Worm (Caenorhabditis elegans) whole organism, late embryonic: Measurements from ENCODE around the gene erl-1.

Source experiments
- C08G9.2 ChIP-seq: sonication (generic microtip); optimal IDR thresholded peaks from 2 replicates; lab custom pipeline; 2016; ENCODE audit warnings: mild to moderate bottlenecking, missing genetic modification characterization, moderate library complexity, missing compliant biosample characterization
- C38D4.7 ChIP-seq: fragments of 200-800 bp; sonication (Bioruptor generic); optimal IDR thresholded peaks from 2 replicates; lab custom pipeline; 2018; ENCODE audit warnings: mild to moderate bottlenecking, missing genetic modification characterization, moderate library complexity, missing compliant biosample characterization
- F13H6.1 ChIP-seq: sonication (generic microtip); optimal IDR thresholded peaks from 2 replicates; lab custom pipeline; 2016; ENCODE audit warnings: missing genetic modification characterization, missing compliant biosample characterization
- K02D7.2 ChIP-seq: sonication (generic microtip); optimal IDR thresholded peaks from 2 replicates; lab custom pipeline; 2017; ENCODE audit warnings: mild to moderate bottlenecking, missing genetic modification characterization, missing compliant biosample characterization
- K09A11.1 ChIP-seq: sonication (generic microtip); optimal IDR thresholded peaks from 2 replicates; lab custom pipeline; 2017; ENCODE audit warnings: antibody characterized with exemption, mild to moderate bottlenecking, missing genetic modification characterization, missing compliant biosample characterization; ENCODE audit not compliant: insufficient read depth
- T23F11.4 ChIP-seq: fragments of 200-800 bp; sonication (Bioruptor generic); optimal IDR thresholded peaks from 2 replicates; lab custom pipeline; 2018; ENCODE audit warnings: mild to moderate bottlenecking, missing genetic modification characterization, missing compliant biosample characterization
- ahr-1 ChIP-seq: sonication (generic microtip); optimal IDR thresholded peaks from 2 replicates; lab custom pipeline; 2016; ENCODE audit warnings: missing genetic modification characterization, missing compliant biosample characterization
- ama-1 ChIP-seq: fragments of 150-350 bp; optimal IDR thresholded peaks from 2 replicates; lab custom pipeline; 2014
- ceh-14 ChIP-seq: sonication (generic microtip); optimal IDR thresholded peaks from 2 replicates; lab custom pipeline; 2016; ENCODE audit warnings: missing genotype, missing genetic modification characterization, missing compliant biosample characterization
- ceh-18 ChIP-seq: sonication (generic microtip); optimal IDR thresholded peaks from 2 replicates; lab custom pipeline; 2016; ENCODE audit warnings: missing genetic modification characterization, missing compliant biosample characterization
- ceh-19 ChIP-seq: fragments of 200-800 bp; sonication (Bioruptor generic); optimal IDR thresholded peaks from 2 replicates; lab custom pipeline; 2018; ENCODE audit warnings: mild to moderate bottlenecking, missing genetic modification characterization, missing compliant biosample characterization
- ceh-24 ChIP-seq: sonication (generic microtip); optimal IDR thresholded peaks from 2 replicates; lab custom pipeline; 2016; ENCODE audit warnings: mild to moderate bottlenecking, missing genetic modification characterization, missing compliant biosample characterization
- ceh-34 ChIP-seq: sonication (generic microtip); optimal IDR thresholded peaks from 2 replicates; lab custom pipeline; 2016; ENCODE audit warnings: mild to moderate bottlenecking, missing genetic modification characterization, missing compliant biosample characterization
- ceh-6 ChIP-seq: fragments of 200-800 bp; sonication (Bioruptor generic); optimal IDR thresholded peaks from 2 replicates; lab custom pipeline; 2018; ENCODE audit warnings: mild to moderate bottlenecking, missing genetic modification characterization, missing compliant biosample characterization
- dve-1 ChIP-seq: sonication (generic microtip); optimal IDR thresholded peaks from 2 replicates; lab custom pipeline; 2017; ENCODE audit warnings: antibody characterized with exemption, mild to moderate bottlenecking, missing genetic modification characterization, missing compliant biosample characterization
- elt-2 ChIP-seq: sonication (generic microtip); optimal IDR thresholded peaks from 2 replicates; lab custom pipeline; 2016; ENCODE audit warnings: missing genetic modification reagents, missing genetic modification characterization, missing compliant biosample characterization
- elt-4 ChIP-seq: sonication (generic microtip); optimal IDR thresholded peaks from 2 replicates; lab custom pipeline; 2016; ENCODE audit warnings: missing genetic modification characterization, missing compliant biosample characterization
- ets-4 ChIP-seq: sonication (generic microtip); optimal IDR thresholded peaks from 2 replicates; lab custom pipeline; 2016; ENCODE audit warnings: missing genetic modification characterization, missing compliant biosample characterization
- eyg-1 ChIP-seq: sonication (generic microtip); optimal IDR thresholded peaks from 2 replicates; lab custom pipeline; 2016; ENCODE audit warnings: missing genotype, missing genetic modification characterization, missing compliant biosample characterization
- hlh-15 ChIP-seq: sonication (generic microtip); optimal IDR thresholded peaks from 2 replicates; lab custom pipeline; 2016; ENCODE audit warnings: missing genetic modification characterization, missing compliant biosample characterization
- hlh-30 ChIP-seq: sonication (generic microtip); optimal IDR thresholded peaks from 2 replicates; lab custom pipeline; 2017; ENCODE audit warnings: antibody characterized with exemption, missing genetic modification characterization, missing compliant biosample characterization; ENCODE audit not compliant: insufficient read depth
- hlh-6 ChIP-seq: sonication (generic microtip); optimal IDR thresholded peaks from 2 replicates; lab custom pipeline; 2016; ENCODE audit warnings: missing genotype, missing genetic modification characterization, missing compliant biosample characterization
- lim-6 ChIP-seq: sonication (generic microtip); optimal IDR thresholded peaks from 2 replicates; lab custom pipeline; 2016; ENCODE audit warnings: missing genetic modification characterization, missing compliant biosample characterization
- lin-11 ChIP-seq: fragments of 200-800 bp; sonication (Bioruptor generic); optimal IDR thresholded peaks from 2 replicates; lab custom pipeline; 2018; ENCODE audit warnings: mild to moderate bottlenecking, missing genetic modification characterization, missing compliant biosample characterization
- madf-2 ChIP-seq: sonication (generic microtip); optimal IDR thresholded peaks from 2 replicates; lab custom pipeline; 2017; ENCODE audit warnings: missing genetic modification characterization, missing compliant biosample characterization
- nfya-1 ChIP-seq: sonication (generic microtip); optimal IDR thresholded peaks from 2 replicates; lab custom pipeline; 2017; ENCODE audit warnings: missing genetic modification characterization, mild to moderate bottlenecking, missing compliant biosample characterization, antibody characterized with exemption, moderate library complexity
- odd-2 ChIP-seq: sonication (generic microtip); optimal IDR thresholded peaks from 2 replicates; lab custom pipeline; 2017; ENCODE audit warnings: antibody characterized with exemption, mild to moderate bottlenecking, missing genetic modification characterization, missing compliant biosample characterization
- pax-1 ChIP-seq: fragments of 150-350 bp; optimal IDR thresholded peaks from 2 replicates; lab custom pipeline; 2014; ENCODE audit warnings: missing biosample characterization, missing genetic modification characterization
- pha-2 ChIP-seq: sonication (generic microtip); optimal IDR thresholded peaks from 2 replicates; lab custom pipeline; 2017; ENCODE audit warnings: mild to moderate bottlenecking, missing genetic modification characterization, missing compliant biosample characterization
- pha-4 ChIP-seq: fragments of 150-350 bp; optimal IDR thresholded peaks from 2 replicates; lab custom pipeline; 2018; ENCODE audit warnings: missing biosample characterization, missing genetic modification reagents, missing genetic modification characterization
- pros-1 ChIP-seq: fragments of 150-350 bp; optimal IDR thresholded peaks from 2 replicates; lab custom pipeline; 2014; ENCODE audit warnings: missing biosample characterization, missing genetic modification reagents, missing genetic modification characterization
- rnt-1 ChIP-seq: sonication (generic microtip); optimal IDR thresholded peaks from 2 replicates; lab custom pipeline; 2016; ENCODE audit warnings: missing genetic modification characterization, missing compliant biosample characterization
- sdc-2 ChIP-seq: sonication (generic microtip); optimal IDR thresholded peaks from 2 replicates; lab custom pipeline; 2016; ENCODE audit warnings: missing genotype, missing genetic modification characterization, missing compliant biosample characterization
- sox-2 ChIP-seq: fragments of 200-800 bp; sonication (Bioruptor generic); IDR thresholded peaks from 2 replicates; pipeline ENCODE4 v1.3.6; 2022; ENCODE audit warnings: missing genetic modification reagents, missing genetic modification characterization, missing compliant biosample characterization
- syd-9 ChIP-seq: sonication (generic microtip); optimal IDR thresholded peaks from 2 replicates; lab custom pipeline; 2016; ENCODE audit warnings: mild to moderate bottlenecking, missing genetic modification characterization, moderate library complexity, missing compliant biosample characterization
- tbx-2 ChIP-seq: sonication (generic microtip); optimal IDR thresholded peaks from 2 replicates; lab custom pipeline; 2016; ENCODE audit warnings: missing genetic modification characterization, missing compliant biosample characterization
- tbx-7 ChIP-seq: sonication (generic microtip); optimal IDR thresholded peaks from 2 replicates; lab custom pipeline; 2016; ENCODE audit warnings: missing genotype, missing genetic modification characterization, missing compliant biosample characterization
- ttx-3 ChIP-seq: sonication (generic microtip); optimal IDR thresholded peaks from 2 replicates; lab custom pipeline; 2016; ENCODE audit warnings: missing genetic modification reagents, missing genetic modification characterization, missing compliant biosample characterization
- unc-42 ChIP-seq: sonication (generic microtip); optimal IDR thresholded peaks from 2 replicates; lab custom pipeline; 2016; ENCODE audit warnings: missing genotype, missing genetic modification characterization, missing compliant biosample characterization
- unc-86 ChIP-seq: sonication (generic microtip); optimal IDR thresholded peaks from 2 replicates; lab custom pipeline; 2016; ENCODE audit warnings: missing genetic modification characterization, missing compliant biosample characterization
- ztf-16 ChIP-seq: sonication (generic microtip); optimal IDR thresholded peaks from 2 replicates; lab custom pipeline; 2017; ENCODE audit warnings: missing genetic modification characterization, missing compliant biosample characterization

erl-1 gene

DNA sequence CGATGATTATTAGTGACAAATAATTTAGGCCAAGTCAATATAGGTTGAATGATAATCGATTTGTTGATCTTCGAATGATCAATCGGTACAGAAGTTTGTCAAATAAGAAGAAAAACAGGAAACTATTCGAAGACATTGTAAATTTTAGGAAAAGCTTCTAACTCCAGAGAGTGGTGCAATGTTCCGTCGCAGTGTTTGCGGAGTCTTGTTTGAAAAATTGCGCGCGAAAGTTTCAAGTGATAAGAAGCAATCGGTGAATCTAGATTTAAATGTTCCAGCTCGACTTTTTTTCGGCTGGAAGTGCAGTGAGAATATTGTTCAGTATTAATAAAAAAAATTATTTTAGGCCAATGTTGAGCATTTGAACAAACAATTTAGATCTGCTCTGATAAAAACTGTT lies 47.0 kb downstream of the erl-1 start:
- no peak for TF ChIP-seq hlh-30 (tag; lab: Kevin White, UChicago)
- no peak for TF ChIP-seq elt-4 (tag; lab: Kevin White, UChicago)

DNA sequence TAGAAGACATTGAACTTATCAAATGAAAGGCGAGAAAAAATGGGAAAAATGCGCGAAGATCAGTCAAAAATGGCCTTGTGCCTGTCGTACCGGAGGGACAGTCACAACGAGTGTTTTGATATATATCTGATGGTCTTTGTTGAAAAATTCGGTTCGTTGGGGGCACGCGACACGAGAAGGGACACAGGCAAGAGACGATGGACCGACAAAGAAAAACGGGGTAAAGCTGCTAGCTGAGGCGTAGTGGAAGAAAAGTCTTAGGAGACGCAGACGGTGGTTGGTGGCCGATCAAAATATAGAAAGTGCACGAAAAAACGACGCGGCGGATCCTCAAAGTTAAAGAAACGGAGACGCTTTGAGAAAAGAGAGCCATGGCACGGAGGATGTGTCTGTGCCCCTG lies 47.5 kb downstream of the erl-1 start:
- TF ChIP-seq pax-1 (no peak), ceh-24 (no peak), pha-2 (no peak), ztf-16 (tag; lab: Kevin White, UChicago) (no peak), madf-2 (tag; lab: Kevin White, UChicago) (no peak), tbx-2 (tag; lab: Kevin White, UChicago) (peak; percentile 21), dve-1 (tag; lab: Kevin White, UChicago) (no peak), eyg-1 (tag; lab: Kevin White, UChicago) (no peak), ama-1 (lab: Kevin White, UChicago) (no peak), pros-1 (no peak), ceh-18 (peak; percentile 36), nfya-1 (tag; lab: Kevin White, UChicago) (peak; percentile 30), rnt-1 (tag; lab: Kevin White, UChicago) (peak; percentile 30)
- TF ChIP-seq, all 69 proteins: peak for 4

DNA sequence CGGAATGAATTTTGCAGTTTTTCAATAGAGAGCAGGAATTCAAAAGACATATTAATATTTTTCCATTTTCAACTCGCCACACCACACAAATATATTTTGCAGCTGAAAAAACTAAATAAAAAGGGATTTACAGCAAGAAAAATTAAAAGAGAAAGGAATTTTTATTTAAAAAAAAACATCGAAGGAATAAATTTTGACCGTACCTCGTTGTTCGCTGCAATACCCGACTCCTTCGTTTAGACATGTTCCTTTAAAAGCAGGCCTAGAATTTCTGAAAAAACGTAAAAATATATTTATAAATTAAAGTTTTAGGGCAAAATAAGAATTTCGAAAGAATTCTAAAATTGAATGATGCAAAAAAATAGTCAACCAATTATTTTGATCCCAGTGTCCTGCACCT lies 48.1 kb downstream of the erl-1 start, which contains the start of gene F19B6.1:
Gene F19B6.1 (minus strand): TSS at position 278 of the 400 bp plus-strand sequence.
- TF ChIP-seq ceh-34 (tag; lab: Kevin White, UChicago): no peak
- no peak for TF ChIP-seq hlh-6
- no peak for TF ChIP-seq unc-86 (tag; lab: Kevin White, UChicago)
- TF ChIP-seq K02D7.2 (tag; lab: Kevin White, UChicago): no peak
- TF ChIP-seq elt-2 (tag; lab: Kevin White, UChicago): no peak
- TF ChIP-seq eyg-1 (tag; lab: Kevin White, UChicago): no peak
- no peak for TF ChIP-seq hlh-30 (tag; lab: Kevin White, UChicago)
- no peak for TF ChIP-seq ceh-19 (GFP tag; lab: Kevin White, UChicago)
- TF ChIP-seq rnt-1 (tag; lab: Kevin White, UChicago): no peak
- no peak for TF ChIP-seq hlh-15 (tag; lab: Kevin White, UChicago)
- no peak for TF ChIP-seq ttx-3
- TF ChIP-seq dve-1 (tag; lab: Kevin White, UChicago): no peak
- no peak for TF ChIP-seq odd-2
- no peak for TF ChIP-seq K09A11.1 (tag; lab: Kevin White, UChicago)
- no peak for TF ChIP-seq lim-6 (tag; lab: Kevin White, UChicago)
- TF ChIP-seq lin-11: no peak
- no peak for TF ChIP-seq C38D4.7 (GFP tag; lab: Kevin White, UChicago)
- no peak for TF ChIP-seq C08G9.2 (tag; lab: Kevin White, UChicago)

DNA sequence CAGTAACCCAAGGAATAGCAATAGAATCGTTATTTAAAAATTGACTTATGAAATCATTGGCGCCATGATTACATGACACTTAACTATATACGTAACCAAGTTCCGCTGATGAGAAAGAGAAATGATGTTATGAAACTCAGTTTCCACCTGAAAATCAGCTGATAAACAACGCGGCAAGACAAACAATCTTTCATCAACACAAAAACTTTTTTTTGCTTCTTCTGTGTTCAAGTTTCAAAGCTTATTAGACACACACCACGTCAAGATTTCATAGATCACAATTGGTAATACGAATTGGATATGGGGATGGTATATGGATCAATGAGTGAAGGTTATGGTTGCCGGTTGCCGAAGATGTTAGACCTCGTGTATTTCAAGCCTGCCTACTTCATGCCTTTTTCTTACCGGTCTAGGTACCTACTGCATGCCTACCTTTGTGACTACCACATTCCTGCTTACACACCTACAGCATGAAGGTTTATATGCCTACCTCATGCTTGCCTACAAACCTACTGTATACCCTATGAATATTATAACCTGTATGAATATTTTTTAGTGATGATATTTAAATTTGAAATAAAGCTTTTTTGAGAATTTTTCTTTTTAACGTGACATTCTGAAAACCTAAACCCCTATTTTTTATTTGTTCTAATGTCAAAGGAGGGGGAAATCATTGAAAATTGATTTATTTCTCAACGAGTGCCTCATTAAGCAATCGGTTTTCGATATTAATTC lies 49.3 kb downstream of the erl-1 start, which contains the start of the genes F19B6.10 and wht-5:
Gene F19B6.10 (plus strand): TSS at position 301 of the 735 bp plus-strand sequence.
Gene wht-5 (plus strand): TSS at position 685 of the 735 bp plus-strand sequence.
- TF ChIP-seq unc-42 (no peak), sox-2 (no peak), ceh-6 (GFP tag; lab: Kevin White, UChicago) (no peak), unc-86 (tag; lab: Kevin White, UChicago) (no peak), dve-1 (tag; lab: Kevin White, UChicago) (no peak), pha-4 (tag; lab: Kevin White, UChicago) (no peak), hlh-15 (tag; lab: Kevin White, UChicago) (no peak), ceh-14 (tag; lab: Kevin White, UChicago) (no peak), odd-2 (no peak), syd-9 (no peak), sdc-2 (tag; lab: Kevin White, UChicago) (no peak), F13H6.1 (tag; lab: Kevin White, UChicago) (no peak), tbx-7 (tag; lab: Kevin White, UChicago) (no peak), ahr-1 (no peak), T23F11.4 (no peak), ets-4 (tag; lab: Kevin White, UChicago) (no peak), ceh-24 (no peak)
